Worm (Caenorhabditis elegans) whole organism, L4/young adult: ENCODE results near the gene sdz-36.

Experiments used
- W03F9.2 ChIP-seq: fragments of 150-350 bp; optimal IDR thresholded peaks from 2 replicates; lab custom pipeline; 2014; ENCODE audit warnings: missing biosample characterization, missing genetic modification characterization
- him-1 ChIP-seq: sonication (generic microtip); optimal IDR thresholded peaks from 2 replicates; lab custom pipeline; 2016; ENCODE audit warnings: missing genotype, missing genetic modification reagents, missing genetic modification characterization, missing compliant biosample characterization

- TF ChIP-seq him-1 (tag; lab: Kevin White, UChicago) (no peak), W03F9.2 (tag; lab: Kevin White, UChicago) (no peak)
Observed at ce11 chrIV:9680841-9681240, 9.9 kb upstream of the sdz-36 start, which contains the start of gene ins-8.
